Worm (Caenorhabditis elegans) whole organism, midembryonic: ENCODE measurements around the gene pot-1.

ENCODE experiments used
- flt-1 ChIP-seq: fragments of 200-800 bp; sonication (Bioruptor generic); IDR thresholded peaks from 2 replicates; pipeline ENCODE4 v1.3.6; 2022; ENCODE audit warnings: missing genetic modification characterization, missing compliant biosample characterization
- klf-2 ChIP-seq: fragments of 200-800 bp; sonication (Bioruptor generic); conservative IDR thresholded peaks from 2 replicates; pipeline ENCODE4 v1.3.6; 2022; ENCODE audit warnings: missing genetic modification reagents, missing genetic modification characterization, missing compliant biosample characterization
- med-1 ChIP-seq: sonication (generic microtip); optimal IDR thresholded peaks from 2 replicates; lab custom pipeline; 2017; ENCODE audit warnings: missing genetic modification characterization, mild to moderate bottlenecking, missing compliant biosample characterization, antibody characterized with exemption, missing genetic modification reagents; ENCODE audit not compliant: insufficient read depth
- tab-1 ChIP-seq: fragments of 200-800 bp; sonication (Bioruptor generic); IDR thresholded peaks from 2 replicates; pipeline ENCODE4 v1.3.6; 2022; ENCODE audit warnings: missing genetic modification characterization, missing compliant biosample characterization
- ztf-23 ChIP-seq: fragments of 200-800 bp; sonication (Bioruptor generic); IDR thresholded peaks from 2 replicates; pipeline ENCODE4 v1.3.6; 2022; ENCODE audit warnings: missing genetic modification reagents, missing genetic modification characterization, missing compliant biosample characterization
- ztf-29 ChIP-seq: fragments of 200-800 bp; sonication (Bioruptor generic); IDR thresholded peaks from 2 replicates; pipeline ENCODE4 v1.3.6; 2022; ENCODE audit warnings: missing genetic modification reagents, missing genetic modification characterization, missing compliant biosample characterization

- TF ChIP-seq med-1 (GFP tag; lab: Kevin White, UChicago) (no peak), flt-1 (GFP tag; lab: Robert Waterston, UW) (no peak), klf-2 (GFP tag; lab: Robert Waterston, UW) (no peak), ztf-23 (GFP tag; lab: Robert Waterston, UW) (0 out of 2 replicates have a peak, but pooled peaks have one; percentile 27), ztf-29 (GFP tag; lab: Robert Waterston, UW) (no peak), tab-1 (no peak)
Measured at ce11 chrIII:7087691-7088323, 45.7 kb downstream of the pot-1 start, which contains the start of gene fubl-2.
